Worm (Caenorhabditis elegans): ENCODE measurements around the gene clec-139.

DNA sequence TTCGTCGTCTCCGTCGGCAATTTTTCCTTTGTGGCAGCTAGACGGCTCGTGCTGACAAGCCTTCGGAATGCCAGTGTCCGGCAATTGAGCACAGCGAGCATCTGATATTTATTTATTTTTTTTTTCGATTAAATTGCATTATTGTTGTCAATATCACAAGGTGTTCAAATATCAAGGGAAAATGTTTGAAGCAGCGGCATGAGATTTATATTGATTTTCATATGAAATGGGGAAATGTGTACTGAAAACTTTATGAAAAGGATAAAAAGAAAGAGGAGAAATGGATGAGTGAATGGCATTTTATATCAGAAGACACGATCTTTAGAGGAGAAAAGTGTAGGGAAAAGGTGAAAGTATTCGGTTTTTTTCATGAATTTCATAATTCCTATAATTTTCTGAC lies 19.0 kb downstream of the clec-139 start, which contains the start of gene coa-3:
- TF ChIP-seq ekl-4 (GFP tag; IDR thresholded peaks at IDR 0.05) = no peak
- TF ChIP-seq aptf-2 (GFP tag; conservative IDR thresholded peaks at IDR 0.05) = no peak
- TF ChIP-seq die-1 (tag; optimal IDR thresholded peaks at IDR 0.05) = no peak
- no peak for TF ChIP-seq Y53F4B.3 (GFP tag; IDR thresholded peaks at IDR 0.05)

All from whole organism, young adult.